Fruit fly (Drosophila melanogaster) whole organism, adult: Measurements from ENCODE around the gene Smu1.

Source experiments
- CG12768 ChIP-seq: fragments of 200-800 bp; sonication (Bioruptor generic); optimal IDR thresholded peaks from 2 replicates; lab custom pipeline; 2017; ENCODE audit warnings: missing biosample characterization, missing genetic modification characterization, mild to moderate bottlenecking, moderate library complexity, missing genetic modification reagents
- Mnt ChIP-seq: fragments of 200-800 bp; sonication (Bioruptor generic); optimal IDR thresholded peaks from 2 replicates; lab custom pipeline; 2016; ENCODE audit warnings: missing biosample characterization, mild to moderate bottlenecking, missing genetic modification characterization
- tj ChIP-seq: fragments of 200-800 bp; sonication (Bioruptor generic); optimal IDR thresholded peaks from 3 replicates; lab custom pipeline; 2017; ENCODE audit warnings: missing biosample characterization, mild to moderate bottlenecking, missing genetic modification characterization, moderate library complexity

DNA sequence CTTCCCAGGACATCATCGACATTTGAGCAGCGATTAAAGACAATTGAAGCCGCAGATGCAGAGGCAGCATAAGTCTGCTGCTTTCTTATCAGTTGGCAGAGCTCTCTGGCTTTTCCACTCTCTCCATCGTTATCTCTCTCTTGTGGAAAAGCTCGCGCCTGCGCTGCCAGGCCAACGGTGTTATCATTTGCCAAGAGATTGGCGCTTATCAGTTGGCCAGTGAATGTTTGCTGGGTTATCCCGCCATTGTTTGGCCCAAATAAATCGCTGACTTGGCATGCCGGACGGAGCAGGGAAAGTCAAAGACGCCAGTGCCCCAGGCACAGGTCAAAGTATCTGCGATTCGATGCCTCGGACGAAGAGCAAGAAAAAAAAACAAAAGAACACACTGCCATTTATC, 32.0 kb downstream of the Smu1 start:
- TF ChIP-seq CG12768 (GFP tag; lab: Kevin White, UChicago) (no peak), tj (GFP tag; lab: Kevin White, UChicago) (no peak), Mnt (GFP tag; lab: Kevin White, UChicago) (no peak)
